ENCODE assay signal across 1 fruit fly cellular context in genomic region chr2L:7534917-7535316, dm6.
A peak's percentile ranks its signal among the peaks of the same experiment; 100 is the strongest.
TF ChIP-seq lines count a peak whose summit lies in the region.

No protein-coding gene starts in this region.

TF ChIP-seq in whole organism, embryonic, 481 proteins besides CTCF, POLR2A, EP300 and RAD21 (continued from another document and continues in another):
- TF ChIP-seq eyg (GFP tag; optimal IDR thresholded peaks at IDR 0.05; lab: Kevin White, UChicago): peak; percentile 20
- peak; percentile 6 for TF ChIP-seq CG12299 (tag; optimal IDR thresholded peaks at IDR 0.05; lab: Kevin White, UChicago)
- peak; percentile 90 for TF ChIP-seq CG8089 (GFP tag; optimal IDR thresholded peaks at IDR 0.05; lab: Kevin White, UChicago)
- TF ChIP-seq knrl (GFP tag; IDR thresholded peaks at IDR 0.05; lab: Robert Waterston, UW; ENCODE audit: partially characterized antibody): no peak; the same call in 2 of the 3 replicates
- peak; percentile 43 for TF ChIP-seq CG4328 (GFP tag; optimal IDR thresholded peaks at IDR 0.05; lab: Kevin White, UChicago)
- peak; percentile 61 for TF ChIP-seq Max (GFP tag; optimal IDR thresholded peaks at IDR 0.05; lab: Kevin White, UChicago)
- TF ChIP-seq Side (GFP tag; optimal IDR thresholded peaks at IDR 0.05; lab: Kevin White, UChicago): peak; percentile 76
- TF ChIP-seq seq (GFP tag; IDR thresholded peaks at IDR 0.05; lab: Robert Waterston, UW): peak; percentile 55; the same call in 1 of the 2 replicates
- TF ChIP-seq Myb (GFP tag; optimal IDR thresholded peaks at IDR 0.05; lab: Kevin White, UChicago): peak; percentile 27
- TF ChIP-seq CG10267 (tag; optimal IDR thresholded peaks at IDR 0.05; lab: Kevin White, UChicago): peak; percentile 78
- TF ChIP-seq CG3726 (GFP tag; IDR thresholded peaks at IDR 0.05; lab: Robert Waterston, UW): 0 out of 3 replicates have a peak, but pooled peaks have one; percentile 43
- peak in 1 of 2 experiments; percentile 75 for TF ChIP-seq insv (GFP tag; optimal IDR thresholded peaks at IDR 0.05; lab: Kevin White, UChicago)
- TF ChIP-seq fd3F (GFP tag; optimal IDR thresholded peaks at IDR 0.05; lab: Kevin White, UChicago): peak; percentile 68
- peak; percentile 91 for TF ChIP-seq CG33213 (GFP tag; optimal IDR thresholded peaks at IDR 0.05; lab: Kevin White, UChicago)
- TF ChIP-seq CG12104 (GFP tag; optimal IDR thresholded peaks at IDR 0.05; lab: Kevin White, UChicago): no peak
- TF ChIP-seq CG3281 (GFP tag; optimal IDR thresholded peaks at IDR 0.05; lab: Kevin White, UChicago): peak; percentile 42
- no peak for TF ChIP-seq slou (GFP tag; optimal IDR thresholded peaks at IDR 0.05; lab: Kevin White, UChicago)
- no peak for TF ChIP-seq cg (GFP tag; optimal IDR thresholded peaks at IDR 0.05; lab: Kevin White, UChicago)
- TF ChIP-seq ranshi (GFP tag; IDR thresholded peaks at IDR 0.05; lab: Robert Waterston, UW): peak; percentile 69
- TF ChIP-seq Ssrp (tag; optimal IDR thresholded peaks at IDR 0.05; lab: Kevin White, UChicago): peak; percentile 18
- TF ChIP-seq CG1832 (GFP tag; optimal IDR thresholded peaks at IDR 0.05; lab: Kevin White, UChicago): no peak
- no peak for TF ChIP-seq psq (GFP tag; optimal IDR thresholded peaks at IDR 0.05; lab: Kevin White, UChicago)
- TF ChIP-seq CG17802 (tag; optimal IDR thresholded peaks at IDR 0.05; lab: Kevin White, UChicago): peak; percentile 67
- TF ChIP-seq CG11504 (tag; optimal IDR thresholded peaks at IDR 0.05; lab: Kevin White, UChicago): peak; percentile 81
- TF ChIP-seq CG4854 (GFP tag; optimal IDR thresholded peaks at IDR 0.05; lab: Kevin White, UChicago): peak; percentile 76
- TF ChIP-seq CG8478 (optimal IDR thresholded peaks at IDR 0.05; lab: Kevin White, UChicago): no peak
- TF ChIP-seq CG2889 (GFP tag; IDR thresholded peaks at IDR 0.05; lab: Robert Waterston, UW): peak; percentile 52; the same call in 1 of the 3 replicates
- TF ChIP-seq Doc2 (GFP tag; IDR thresholded peaks at IDR 0.05; lab: Robert Waterston, UW): 0 out of 2 replicates have a peak, but pooled peaks have one; percentile 7
- TF ChIP-seq CG17186 (GFP tag; optimal IDR thresholded peaks at IDR 0.05; lab: Kevin White, UChicago): peak; percentile 29
- peak; percentile 66 for TF ChIP-seq CG10543 (GFP tag; optimal IDR thresholded peaks at IDR 0.05; lab: Kevin White, UChicago)
- TF ChIP-seq MESR4 (GFP tag; optimal IDR thresholded peaks at IDR 0.05; lab: Kevin White, UChicago): peak; percentile 8
- TF ChIP-seq CG16779 (GFP tag; IDR thresholded peaks at IDR 0.05; lab: Robert Waterston, UW): 0 out of 2 replicates have a peak, but pooled peaks have one; percentile 75
- TF ChIP-seq Hr78 (GFP tag; optimal IDR thresholded peaks at IDR 0.05; lab: Kevin White, UChicago): no peak
- peak; percentile 19; the same call in 1 of the 2 replicates for TF ChIP-seq ato (GFP tag; IDR thresholded peaks at IDR 0.05; lab: Robert Waterston, UW; ENCODE audit: partially characterized antibody)
- TF ChIP-seq trh (GFP tag; optimal IDR thresholded peaks at IDR 0.05; lab: Kevin White, UChicago): peak; percentile 67
- TF ChIP-seq Vsx1 (GFP tag; optimal IDR thresholded peaks at IDR 0.05; lab: Kevin White, UChicago): no peak
- TF ChIP-seq tna (GFP tag; IDR thresholded peaks at IDR 0.05; lab: Robert Waterston, UW; ENCODE audit: partially characterized antibody): 0 out of 2 replicates have a peak, but pooled peaks have one; percentile 16
- TF ChIP-seq ssp (GFP tag; IDR thresholded peaks at IDR 0.05; lab: Robert Waterston, UW): peak; percentile 62
- no peak for TF ChIP-seq Lim3 (GFP tag; IDR thresholded peaks at IDR 0.05; lab: Robert Waterston, UW)
- peak; percentile 82 for TF ChIP-seq dysf (GFP tag; IDR thresholded peaks at IDR 0.05; lab: Robert Waterston, UW)
- peak; percentile 44 for TF ChIP-seq CG6854 (GFP tag; optimal IDR thresholded peaks at IDR 0.05; lab: Kevin White, UChicago)
- peak; percentile 79 for TF ChIP-seq Hr3 (GFP tag; optimal IDR thresholded peaks at IDR 0.05; lab: Kevin White, UChicago)
- peak; percentile 87 for TF ChIP-seq NfI (GFP tag; optimal IDR thresholded peaks at IDR 0.05; lab: Kevin White, UChicago)
- TF ChIP-seq Med (GFP tag; lab: Kevin White, UChicago): peak; percentile 98
- peak; percentile 56 for TF ChIP-seq sug (tag; optimal IDR thresholded peaks at IDR 0.05; lab: Kevin White, UChicago)
- no peak for TF ChIP-seq Trl (optimal IDR thresholded peaks at IDR 0.05; lab: Kevin White, UChicago)
- TF ChIP-seq Trl (GFP tag; optimal IDR thresholded peaks at IDR 0.05; lab: Kevin White, UChicago): peak; percentile 88
- TF ChIP-seq CG2199 (GFP tag; IDR thresholded peaks at IDR 0.05; lab: Robert Waterston, UW): peak; percentile 95
- peak; percentile 91 for TF ChIP-seq vvl (GFP tag; IDR thresholded peaks at IDR 0.05; lab: Robert Waterston, UW)
- no peak for TF ChIP-seq gcm (GFP tag; optimal IDR thresholded peaks at IDR 0.05; lab: Kevin White, UChicago)
- peak; percentile 68 for TF ChIP-seq CG2202 (tag; optimal IDR thresholded peaks at IDR 0.05; lab: Kevin White, UChicago)
- 0 out of 2 replicates have a peak, but pooled peaks have one; percentile 32 for TF ChIP-seq aop (GFP tag; IDR thresholded peaks at IDR 0.05; lab: Robert Waterston, UW)
- peak; percentile 21 for TF ChIP-seq CG18011 (GFP tag; optimal IDR thresholded peaks at IDR 0.05; lab: Kevin White, UChicago)
- TF ChIP-seq Rfx (GFP tag; IDR thresholded peaks at IDR 0.05; lab: Robert Waterston, UW): peak; percentile 92
- TF ChIP-seq vnd (GFP tag; IDR thresholded peaks at IDR 0.05; lab: Robert Waterston, UW; ENCODE audit: partially characterized antibody): no peak
- TF ChIP-seq scrt (GFP tag; optimal IDR thresholded peaks at IDR 0.05; lab: Kevin White, UChicago): peak; percentile 40
- peak; percentile 76 for TF ChIP-seq CG2712 (tag; optimal IDR thresholded peaks at IDR 0.05; lab: Kevin White, UChicago)
- TF ChIP-seq zen (tag; optimal IDR thresholded peaks at IDR 0.05; lab: Kevin White, UChicago): peak; percentile 81
- no peak for TF ChIP-seq fru (optimal IDR thresholded peaks at IDR 0.05; lab: Kevin White, UChicago)
- TF ChIP-seq CG18476 (GFP tag; optimal IDR thresholded peaks at IDR 0.05; lab: Kevin White, UChicago): no peak
- TF ChIP-seq CG7839 (tag; optimal IDR thresholded peaks at IDR 0.05; lab: Kevin White, UChicago): peak; percentile 81
- 0 out of 2 replicates have a peak, but pooled peaks have one; percentile 31 for TF ChIP-seq peb (GFP tag; IDR thresholded peaks at IDR 0.05; lab: Robert Waterston, UW)
- TF ChIP-seq Dfd (GFP tag; optimal IDR thresholded peaks at IDR 0.05; lab: Kevin White, UChicago): no peak
- TF ChIP-seq CG17829 (tag; optimal IDR thresholded peaks at IDR 0.05; lab: Kevin White, UChicago): peak; percentile 88
- TF ChIP-seq crc (GFP tag; optimal IDR thresholded peaks at IDR 0.05; lab: Kevin White, UChicago): peak; percentile 32
- TF ChIP-seq jigr1 (GFP tag; IDR thresholded peaks at IDR 0.05; lab: Robert Waterston, UW): no peak
- TF ChIP-seq CG8388 (GFP tag; optimal IDR thresholded peaks at IDR 0.05; lab: Kevin White, UChicago): peak; percentile 60
- TF ChIP-seq nmo (GFP tag; optimal IDR thresholded peaks at IDR 0.05; lab: Kevin White, UChicago): peak; percentile 70
- TF ChIP-seq repo (GFP tag; optimal IDR thresholded peaks at IDR 0.05; lab: Kevin White, UChicago): peak; percentile 52
- peak; percentile 71; the same call in 2 of the 3 replicates for TF ChIP-seq CG17361 (GFP tag; IDR thresholded peaks at IDR 0.05; lab: Robert Waterston, UW)
- peak; percentile 60 for TF ChIP-seq CG18599 (GFP tag; optimal IDR thresholded peaks at IDR 0.05; lab: Kevin White, UChicago)
- no peak for TF ChIP-seq Sox100B (GFP tag; optimal IDR thresholded peaks at IDR 0.05; lab: Kevin White, UChicago)
- peak; percentile 60 for TF ChIP-seq CG9727 (GFP tag; optimal IDR thresholded peaks at IDR 0.05; lab: Kevin White, UChicago)
- peak; percentile 31 for TF ChIP-seq cwo (GFP tag; optimal IDR thresholded peaks at IDR 0.05; lab: Kevin White, UChicago)
- peak; percentile 76 for TF ChIP-seq CG6689 (GFP tag; IDR thresholded peaks at IDR 0.05; lab: Robert Waterston, UW)
- TF ChIP-seq pfk (GFP tag; optimal IDR thresholded peaks at IDR 0.05; lab: Kevin White, UChicago): peak; percentile 52
- peak; percentile 50 for TF ChIP-seq Sry-δ (GFP tag; optimal IDR thresholded peaks at IDR 0.05; lab: Kevin White, UChicago)
- peak; percentile 96 for TF ChIP-seq Ets65A (GFP tag; lab: Kevin White, UChicago)
- TF ChIP-seq Dp (GFP tag; optimal IDR thresholded peaks at IDR 0.05; lab: Kevin White, UChicago): peak; percentile 25
- TF ChIP-seq caup (GFP tag; optimal IDR thresholded peaks at IDR 0.05; lab: Kevin White, UChicago; ENCODE audit: severe bottlenecking): peak; percentile 84
- TF ChIP-seq sob (GFP tag; IDR thresholded peaks at IDR 0.05; lab: Robert Waterston, UW): peak; percentile 73
- peak; percentile 67 for TF ChIP-seq Ada2b (GFP tag; IDR thresholded peaks at IDR 0.05; lab: Robert Waterston, UW)
- TF ChIP-seq Usf (GFP tag; optimal IDR thresholded peaks at IDR 0.05; lab: Kevin White, UChicago): peak; percentile 44
- no peak for TF ChIP-seq exex (tag; optimal IDR thresholded peaks at IDR 0.05; lab: Kevin White, UChicago)
- peak; percentile 73 for TF ChIP-seq CG13894 (tag; optimal IDR thresholded peaks at IDR 0.05; lab: Kevin White, UChicago)
- peak; percentile 57 for TF ChIP-seq p53 (GFP tag; optimal IDR thresholded peaks at IDR 0.05; lab: Kevin White, UChicago)
- TF ChIP-seq dati (GFP tag; IDR thresholded peaks at IDR 0.05; lab: Robert Waterston, UW): peak; percentile 74
- peak; percentile 48; the same call in 1 of the 3 replicates for TF ChIP-seq B-H1 (GFP tag; IDR thresholded peaks at IDR 0.05; lab: Robert Waterston, UW)
- peak; percentile 58; the same call in 2 of the 3 replicates for TF ChIP-seq sr (GFP tag; IDR thresholded peaks at IDR 0.05; lab: Robert Waterston, UW)
- 0 out of 2 replicates have a peak, but pooled peaks have one; percentile 38 for TF ChIP-seq Nf-YA (GFP tag; IDR thresholded peaks at IDR 0.05; lab: Robert Waterston, UW)
- TF ChIP-seq fd102C (GFP tag; optimal IDR thresholded peaks at IDR 0.05; lab: Kevin White, UChicago): peak; percentile 68
- peak; percentile 20 for TF ChIP-seq CG9609 (GFP tag; optimal IDR thresholded peaks at IDR 0.05; lab: Kevin White, UChicago)
- no peak for TF ChIP-seq kni (GFP tag; optimal IDR thresholded peaks at IDR 0.05; lab: Kevin White, UChicago)
- no peak for TF ChIP-seq cas (GFP tag; IDR thresholded peaks at IDR 0.05; lab: Robert Waterston, UW)
- TF ChIP-seq CG13424 (tag; optimal IDR thresholded peaks at IDR 0.05; lab: Kevin White, UChicago): peak; percentile 66
- TF ChIP-seq chn (GFP tag; optimal IDR thresholded peaks at IDR 0.05; lab: Kevin White, UChicago): peak; percentile 78
- peak; percentile 89 for TF ChIP-seq CG1603 (tag; optimal IDR thresholded peaks at IDR 0.05; lab: Kevin White, UChicago)
- peak; percentile 46 for TF ChIP-seq tx (GFP tag; optimal IDR thresholded peaks at IDR 0.05; lab: Kevin White, UChicago)
- TF ChIP-seq GATAe (GFP tag; conservative IDR thresholded peaks at IDR 0.05; lab: Robert Waterston, UW): no peak
- peak; percentile 66 for TF ChIP-seq CG7786 (GFP tag; optimal IDR thresholded peaks at IDR 0.05; lab: Kevin White, UChicago)
- TF ChIP-seq nerfin-2 (GFP tag; IDR thresholded peaks at IDR 0.05; lab: Robert Waterston, UW; ENCODE audit: partially characterized antibody): no peak
- TF ChIP-seq pb (GFP tag; optimal IDR thresholded peaks at IDR 0.05; lab: Kevin White, UChicago): peak; percentile 9
- peak; percentile 68 for TF ChIP-seq jumu (GFP tag; optimal IDR thresholded peaks at IDR 0.05; lab: Kevin White, UChicago)
- peak; percentile 85; the same call in 2 of the 3 replicates for TF ChIP-seq ase (GFP tag; IDR thresholded peaks at IDR 0.05; lab: Robert Waterston, UW)
- TF ChIP-seq CG9797 (GFP tag; optimal IDR thresholded peaks at IDR 0.05; lab: Kevin White, UChicago): no peak
- TF ChIP-seq Lpt (GFP tag; optimal IDR thresholded peaks at IDR 0.05; lab: Kevin White, UChicago): no peak
- TF ChIP-seq CG10959 (GFP tag; IDR thresholded peaks at IDR 0.05; lab: Robert Waterston, UW): peak; percentile 80
- TF ChIP-seq shn (GFP tag; optimal IDR thresholded peaks at IDR 0.05; lab: Kevin White, UChicago): peak; percentile 77
- TF ChIP-seq pita (GFP tag; optimal IDR thresholded peaks at IDR 0.05; lab: Kevin White, UChicago): peak; percentile 75
- peak; percentile 71 for TF ChIP-seq dmrt11E (tag; optimal IDR thresholded peaks at IDR 0.05; lab: Kevin White, UChicago)
- TF ChIP-seq Optix (GFP tag; IDR thresholded peaks at IDR 0.05; lab: Robert Waterston, UW): peak; percentile 75
- TF ChIP-seq Ets97D (GFP tag; optimal IDR thresholded peaks at IDR 0.05; lab: Kevin White, UChicago): peak; percentile 50
- TF ChIP-seq al (GFP tag; IDR thresholded peaks at IDR 0.05; lab: Robert Waterston, UW): no peak
- TF ChIP-seq gfzf (GFP tag; optimal IDR thresholded peaks at IDR 0.05; lab: Kevin White, UChicago): peak; percentile 10
- peak; percentile 25 for TF ChIP-seq bigmax (GFP tag; optimal IDR thresholded peaks at IDR 0.05; lab: Kevin White, UChicago)
- TF ChIP-seq ken (GFP tag; IDR thresholded peaks at IDR 0.05; lab: Robert Waterston, UW): peak; percentile 76
- peak; percentile 58 for TF ChIP-seq CG8765 (GFP tag; IDR thresholded peaks at IDR 0.05; lab: Robert Waterston, UW)
- TF ChIP-seq en (GFP tag; optimal IDR thresholded peaks at IDR 0.05; lab: Kevin White, UChicago): peak; percentile 71
- TF ChIP-seq sens-2 (GFP tag; IDR thresholded peaks at IDR 0.05; lab: Robert Waterston, UW): peak; percentile 69
- TF ChIP-seq ftz-f1 (GFP tag; optimal IDR thresholded peaks at IDR 0.05; lab: Kevin White, UChicago): peak; percentile 13
- TF ChIP-seq CG18764 (GFP tag; optimal IDR thresholded peaks at IDR 0.05; lab: Kevin White, UChicago): peak; percentile 72
- TF ChIP-seq CG13287 (GFP tag; IDR thresholded peaks at IDR 0.05; lab: Robert Waterston, UW; ENCODE audit: partially characterized antibody): peak; percentile 56; the same call in 1 of the 2 replicates
- TF ChIP-seq CG15514 (GFP tag; optimal IDR thresholded peaks at IDR 0.05; lab: Kevin White, UChicago): peak; percentile 68
- TF ChIP-seq Dek (tag; optimal IDR thresholded peaks at IDR 0.05; lab: Kevin White, UChicago): peak; percentile 60
- TF ChIP-seq gce (GFP tag; IDR thresholded peaks at IDR 0.05; lab: Robert Waterston, UW): peak; percentile 88
- peak; percentile 82 for TF ChIP-seq Meics (GFP tag; optimal IDR thresholded peaks at IDR 0.05; lab: Kevin White, UChicago)
- TF ChIP-seq Poxn (GFP tag; IDR thresholded peaks at IDR 0.05; lab: Robert Waterston, UW): no peak
- TF ChIP-seq CG7372 (GFP tag; IDR thresholded peaks at IDR 0.05; lab: Robert Waterston, UW): peak; percentile 47; the same call in 1 of the 2 replicates
- TF ChIP-seq Awh (GFP tag; IDR thresholded peaks at IDR 0.05; lab: Robert Waterston, UW): peak; percentile 83
